Fruit fly (Drosophila melanogaster) whole organism, embryonic: ENCODE data around the gene dmrt11E.

Source experiments
- B-H2 ChIP-seq: fragments of 200-800 bp; sonication (Bioruptor generic); optimal IDR thresholded peaks from 2 replicates; lab custom pipeline; 2018; ENCODE audit warnings: missing biosample characterization, mild to moderate bottlenecking, missing genetic modification characterization
- BEAF-32 ChIP-seq: fragments of 200-800 bp; sonication (Bioruptor generic); optimal IDR thresholded peaks from 3 replicates; lab custom pipeline; 2017; ENCODE audit warnings: missing biosample characterization, missing genetic modification characterization, mild to moderate bottlenecking, moderate library complexity, missing genetic modification reagents
- CG10209 ChIP-seq: fragments of 200-800 bp; sonication (Bioruptor generic); optimal IDR thresholded peaks from 3 replicates; lab custom pipeline; 2017; ENCODE audit warnings: missing biosample characterization, mild to moderate bottlenecking, missing genetic modification characterization, missing genetic modification reagents
- CG1024 ChIP-seq: fragments of 200-800 bp; sonication (Bioruptor generic); IDR thresholded peaks from 2 replicates; pipeline ENCODE4 v1.3.6; 2022; ENCODE audit warnings: missing biosample characterization, missing genetic modification characterization
- CG10654 ChIP-seq: fragments of 200-800 bp; sonication (Bioruptor generic); optimal IDR thresholded peaks from 2 replicates; lab custom pipeline; 2016; ENCODE audit warnings: missing biosample characterization, missing genetic modification characterization
- CG12299 ChIP-seq: fragments of 200-800 bp; sonication (Bioruptor generic); optimal IDR thresholded peaks from 2 replicates; lab custom pipeline; 2018; ENCODE audit warnings: missing biosample characterization, mild to moderate bottlenecking, missing genetic modification characterization
- CG13775 ChIP-seq: fragments of 200-800 bp; sonication (Bioruptor generic); optimal IDR thresholded peaks from 3 replicates; lab custom pipeline; 2017; ENCODE audit warnings: missing biosample characterization, mild to moderate bottlenecking, missing genetic modification characterization
- CG15073 ChIP-seq: fragments of 200-800 bp; sonication (Bioruptor generic); optimal IDR thresholded peaks from 2 replicates; lab custom pipeline; 2016; ENCODE audit warnings: missing biosample characterization, missing genetic modification characterization
- CG16779 ChIP-seq: fragments of 200-800 bp; sonication (Bioruptor generic); IDR thresholded peaks from 2 replicates; pipeline ENCODE4 v1.3.6; 2022; ENCODE audit warnings: missing biosample characterization, missing genetic modification characterization
- CG17361 ChIP-seq: fragments of 200-800 bp; sonication (Bioruptor generic); IDR thresholded peaks from 3 replicates; pipeline ENCODE4 v1.3.6; 2022; ENCODE audit warnings: missing biosample characterization, missing genetic modification characterization
- CG17385 ChIP-seq: fragments of 200-800 bp; sonication (Bioruptor generic); optimal IDR thresholded peaks from 3 replicates; lab custom pipeline; 2018; ENCODE audit warnings: missing biosample characterization, mild to moderate bottlenecking, missing genetic modification characterization
- CG17802 ChIP-seq: fragments of 200-800 bp; sonication (Bioruptor generic); optimal IDR thresholded peaks from 2 replicates; lab custom pipeline; 2018; ENCODE audit warnings: missing biosample characterization, mild to moderate bottlenecking, missing genetic modification characterization, moderate library complexity
- CG18764 ChIP-seq: fragments of 200-800 bp; sonication (Bioruptor generic); optimal IDR thresholded peaks from 3 replicates; lab custom pipeline; 2016; ENCODE audit warnings: missing biosample characterization, missing genetic modification characterization
- CG2712 ChIP-seq: fragments of 200-800 bp; optimal IDR thresholded peaks from 3 replicates; lab custom pipeline; 2019; ENCODE audit warnings: missing biosample characterization, mild to moderate bottlenecking, missing genetic modification characterization, moderate library complexity
- CG32772 ChIP-seq: fragments of 200-800 bp; sonication (Bioruptor generic); IDR thresholded peaks from 2 replicates; pipeline ENCODE4 v1.3.6; 2022; ENCODE audit warnings: missing biosample characterization, missing genetic modification characterization
- CG33557 ChIP-seq: fragments of 200-800 bp; sonication (Bioruptor generic); optimal IDR thresholded peaks from 2 replicates; lab custom pipeline; 2019; ENCODE audit warnings: missing biosample characterization, mild to moderate bottlenecking, missing genetic modification characterization, moderate library complexity
- CG4424 ChIP-seq: fragments of 200-800 bp; sonication (Bioruptor generic); optimal IDR thresholded peaks from 3 replicates; lab custom pipeline; 2016; ENCODE audit warnings: missing biosample characterization, missing genetic modification characterization
- CG7271 ChIP-seq: fragments of 200-800 bp; sonication (Bioruptor generic); optimal IDR thresholded peaks from 2 replicates; lab custom pipeline; 2018; ENCODE audit warnings: missing biosample characterization, mild to moderate bottlenecking, missing genetic modification characterization, moderate library complexity
- CG7372 ChIP-seq: fragments of 200-800 bp; sonication (Bioruptor generic); IDR thresholded peaks from 2 replicates; pipeline ENCODE4 v1.3.6; 2022; ENCODE audit warnings: missing biosample characterization, missing genetic modification characterization
- CG7556 ChIP-seq: fragments of 200-800 bp; sonication (Bioruptor generic); optimal IDR thresholded peaks from 2 replicates; lab custom pipeline; 2017; ENCODE audit warnings: missing biosample characterization, mild to moderate bottlenecking, missing genetic modification characterization
- CG7786 ChIP-seq: fragments of 200-800 bp; sonication (Bioruptor generic); optimal IDR thresholded peaks from 2 replicates; lab custom pipeline; 2016; ENCODE audit warnings: missing biosample characterization, missing genetic modification characterization
- CG7963 ChIP-seq: fragments of 200-800 bp; sonication (Bioruptor generic); IDR thresholded peaks from 3 replicates; pipeline ENCODE4 v1.3.6; 2022; ENCODE audit warnings: missing biosample characterization, missing genetic modification characterization; ENCODE audit not compliant: partially characterized antibody
- CG9437 ChIP-seq: fragments of 200-800 bp; sonication (Bioruptor generic); optimal IDR thresholded peaks from 2 replicates; lab custom pipeline; 2018; ENCODE audit warnings: missing biosample characterization, mild to moderate bottlenecking, missing genetic modification characterization
- CHES-1-like ChIP-seq: fragments of 200-800 bp; sonication (Bioruptor generic); optimal IDR thresholded peaks from 2 replicates; lab custom pipeline; 2016; ENCODE audit warnings: missing biosample characterization, missing genetic modification characterization
- Dfd ChIP-seq, 2 experiments: fragments of >200 bp; optimal IDR thresholded peaks; 2 replicates each; lab custom pipeline; 2017; ENCODE audit warnings: missing biosample characterization in 2 of 2, missing genetic modification characterization in 2 of 2
- Dip2 ChIP-seq: fragments of 200-800 bp; sonication (Bioruptor generic); IDR thresholded peaks from 2 replicates; pipeline ENCODE4 v1.3.6; 2022; ENCODE audit warnings: missing biosample characterization, missing genetic modification characterization
- HHEX ChIP-seq: fragments of 200-800 bp; sonication (Bioruptor generic); optimal IDR thresholded peaks from 3 replicates; lab custom pipeline; 2017; ENCODE audit warnings: missing biosample characterization, mild to moderate bottlenecking, missing genetic modification characterization, missing genetic modification reagents
- HLH3B ChIP-seq: fragments of 200-800 bp; sonication (Bioruptor generic); IDR thresholded peaks from 2 replicates; pipeline ENCODE4 v1.3.6; 2022; ENCODE audit warnings: missing biosample characterization, missing genetic modification characterization
- Lhr ChIP-seq: fragments of 200-800 bp; sonication (Bioruptor generic); optimal IDR thresholded peaks from 3 replicates; lab custom pipeline; 2017; ENCODE audit warnings: mild to moderate bottlenecking, missing biosample characterization, missing genetic modification reagents, missing genetic modification characterization
- MBD-R2 ChIP-seq: fragments of 200-800 bp; sonication (Bioruptor generic); IDR thresholded peaks from 2 replicates; pipeline ENCODE4 v1.3.6; 2022; ENCODE audit warnings: missing biosample characterization, missing genetic modification characterization
- MESR4 ChIP-seq: fragments of 200-800 bp; sonication (Bioruptor generic); optimal IDR thresholded peaks from 2 replicates; lab custom pipeline; 2018; ENCODE audit warnings: missing biosample characterization, mild to moderate bottlenecking, missing genetic modification characterization, moderate library complexity
- Med ChIP-seq: fragments of 200-800 bp; sonication (Bioruptor generic); peaks from one replicate; lab custom pipeline; 2016; ENCODE audit warnings: missing biosample characterization, missing genetic modification characterization, mild to moderate bottlenecking, inconsistent platforms, moderate library complexity
- bbx ChIP-seq: fragments of 200-800 bp; sonication (Bioruptor generic); IDR thresholded peaks from 2 replicates; pipeline ENCODE4 v1.3.6; 2022; ENCODE audit warnings: missing biosample characterization, missing genetic modification characterization; ENCODE audit not compliant: partially characterized antibody
- br ChIP-seq: fragments of >200 bp; optimal IDR thresholded peaks from 2 replicates; lab custom pipeline; 2017
- cg ChIP-seq: fragments of 200-800 bp; sonication (Bioruptor generic); optimal IDR thresholded peaks from 3 replicates; lab custom pipeline; 2019; ENCODE audit warnings: missing biosample characterization, mild to moderate bottlenecking, missing genetic modification characterization, moderate library complexity
- ftz-f1 ChIP-seq: fragments of 200-800 bp; sonication (Bioruptor generic); optimal IDR thresholded peaks from 2 replicates; lab custom pipeline; 2016; ENCODE audit warnings: missing biosample characterization, missing genetic modification characterization
- fu2 ChIP-seq: fragments of 200-800 bp; sonication (Bioruptor generic); optimal IDR thresholded peaks from 2 replicates; lab custom pipeline; 2016; ENCODE audit warnings: missing biosample characterization, missing genetic modification characterization
- odd ChIP-seq: fragments of 200-800 bp; sonication (Bioruptor generic); optimal IDR thresholded peaks from 2 replicates; lab custom pipeline; 2017; ENCODE audit warnings: missing biosample characterization, mild to moderate bottlenecking, missing genetic modification characterization
- pho ChIP-seq: fragments of 200-800 bp; sonication (Bioruptor generic); optimal IDR thresholded peaks from 2 replicates; lab custom pipeline; 2016; ENCODE audit warnings: missing biosample characterization, missing genetic modification characterization
- prd ChIP-seq, 3 experiments: fragments of >200 bp in 2 of 3; fragments of 200-800 bp in 1 of 3; sonication (Bioruptor generic) in 1 of 3; optimal IDR thresholded peaks in 2 of 3; IDR thresholded peaks in 1 of 3; 2 replicates in 2 of 3; 3 replicates in 1 of 3; pipeline versions ENCODE4 v1.3.6 to Lab custom; 2017 to 2022; ENCODE audit warnings: missing biosample characterization in 1 of 3, missing genetic modification characterization in 1 of 3
- row ChIP-seq: fragments of 200-800 bp; sonication (Bioruptor generic); IDR thresholded peaks from 3 replicates; pipeline ENCODE4 v1.3.6; 2022; ENCODE audit warnings: missing biosample characterization, missing genetic modification characterization
- ssp ChIP-seq: fragments of 200-800 bp; sonication (Bioruptor generic); IDR thresholded peaks from 2 replicates; pipeline ENCODE4 v1.3.6; 2022; ENCODE audit warnings: missing biosample characterization, missing genetic modification characterization
- stwl ChIP-seq: fragments of 200-800 bp; sonication (Bioruptor generic); optimal IDR thresholded peaks from 3 replicates; lab custom pipeline; 2018; ENCODE audit warnings: missing biosample characterization, mild to moderate bottlenecking, missing genetic modification characterization, moderate library complexity
- tap ChIP-seq: fragments of 200-800 bp; optimal IDR thresholded peaks from 3 replicates; lab custom pipeline; 2019; ENCODE audit warnings: missing biosample characterization, mild to moderate bottlenecking, missing genetic modification characterization, moderate library complexity
- tna ChIP-seq: fragments of 200-800 bp; sonication (Bioruptor generic); IDR thresholded peaks from 2 replicates; pipeline ENCODE4 v1.3.6; 2022; ENCODE audit warnings: missing biosample characterization, missing genetic modification characterization; ENCODE audit not compliant: partially characterized antibody
- toy ChIP-seq: fragments of 200-800 bp; sonication (Bioruptor generic); IDR thresholded peaks from 2 replicates; pipeline ENCODE4 v1.3.6; 2022; ENCODE audit warnings: missing biosample characterization, missing genetic modification characterization
- trem ChIP-seq: fragments of 200-800 bp; optimal IDR thresholded peaks from 3 replicates; lab custom pipeline; 2019; ENCODE audit warnings: missing biosample characterization, mild to moderate bottlenecking, missing genetic modification characterization, moderate library complexity
- twi ChIP-seq: fragments of 200-800 bp; optimal IDR thresholded peaks from 2 replicates; lab custom pipeline; 2019; ENCODE audit warnings: missing biosample characterization, mild to moderate bottlenecking, missing genetic modification characterization, moderate library complexity

Gene dmrt11E

DNA sequence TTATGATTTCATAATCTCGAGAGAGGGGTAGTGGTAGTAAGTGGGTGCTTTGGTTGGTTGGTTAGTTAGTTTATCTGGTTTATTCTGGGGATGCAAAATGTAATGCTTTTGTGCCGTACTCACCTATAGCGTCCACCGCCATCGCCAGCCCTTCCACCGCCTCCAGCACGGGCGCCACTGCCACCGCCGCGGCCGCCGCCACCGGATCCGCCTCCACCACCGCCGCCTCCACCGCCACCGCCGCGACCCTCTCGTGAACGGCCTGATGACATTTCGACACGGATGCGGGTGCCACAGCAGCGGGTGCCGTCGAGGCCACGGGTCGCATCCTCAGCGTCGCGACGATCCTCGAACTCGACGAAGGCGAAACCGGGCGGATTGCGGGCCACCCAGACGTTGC is 16.2 kb downstream of the dmrt11E start:
- TF ChIP-seq CG17361 (GFP tag; lab: Robert Waterston, UW) = no peak
- no peak for TF ChIP-seq prd (optimal IDR thresholded peaks at IDR 0.05; lab: Kevin White, UChicago)
- TF ChIP-seq prd (GFP tag; IDR thresholded peaks at IDR 0.05; lab: Robert Waterston, UW) = no peak
- TF ChIP-seq CG32772 (GFP tag; lab: Robert Waterston, UW) = no peak
- peak in 1 of 2 experiments; percentile 57 for TF ChIP-seq Dfd (GFP tag; optimal IDR thresholded peaks at IDR 0.05; lab: Kevin White, UChicago)
- no peak for TF ChIP-seq Dip2 (GFP tag; lab: Robert Waterston, UW)
- TF ChIP-seq odd (GFP tag; lab: Kevin White, UChicago) = no peak
- no peak for TF ChIP-seq ftz-f1 (GFP tag; lab: Kevin White, UChicago)
- no peak for TF ChIP-seq CG15073
- TF ChIP-seq MBD-R2 (GFP tag; lab: Robert Waterston, UW) = 0 out of 2 replicates have a peak, but pooled peaks have one; percentile 3
- TF ChIP-seq CG7963 (GFP tag; lab: Robert Waterston, UW) = no peak
- TF ChIP-seq HLH3B (GFP tag; lab: Robert Waterston, UW) = no peak
- TF ChIP-seq cg (GFP tag; lab: Kevin White, UChicago) = peak; percentile 28
- TF ChIP-seq toy (GFP tag; lab: Robert Waterston, UW) = no peak
- TF ChIP-seq CG17802 = no peak
- TF ChIP-seq tap = no peak

DNA sequence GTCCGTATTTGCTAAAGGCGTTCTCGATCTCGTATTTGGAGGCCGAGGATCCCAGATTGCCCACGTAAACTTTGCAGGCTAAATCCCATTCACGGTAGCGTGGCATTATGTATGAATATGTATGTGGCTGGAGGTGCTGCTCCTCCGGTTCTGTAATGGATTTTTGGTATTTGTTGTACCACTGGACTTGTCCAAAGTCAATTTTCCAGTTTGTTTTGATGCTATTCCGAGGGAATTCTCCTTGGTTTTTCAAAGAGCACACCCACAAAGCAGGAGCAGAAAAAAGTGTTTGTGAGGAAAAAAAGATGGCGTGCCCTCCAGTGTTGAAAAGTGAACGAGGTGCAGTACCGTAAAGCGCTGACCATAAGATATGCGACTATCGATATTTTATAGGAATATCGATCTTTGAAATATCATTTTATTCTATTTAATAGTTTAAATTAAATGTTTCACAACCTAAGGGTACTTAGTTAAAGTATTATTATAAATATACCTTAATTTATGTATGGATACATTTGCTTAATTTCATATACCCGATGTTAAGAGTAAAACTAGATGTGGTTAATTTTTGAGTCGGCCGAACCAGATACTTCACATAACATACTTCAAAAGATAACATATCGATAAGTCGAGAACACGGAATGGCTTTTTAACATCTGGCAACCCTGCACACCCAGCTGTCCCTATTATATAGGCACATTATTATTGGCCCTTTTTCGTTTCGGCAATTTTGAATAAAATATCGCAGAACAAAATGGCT is 16.8 kb downstream of the dmrt11E start, which contains the start of the genes Rbp1-like and Tim9a:
Gene Rbp1-like (minus strand): TSS at position 295 of the 760 bp plus-strand sequence.
Gene Tim9a (plus strand): TSS at position 628 of the 760 bp plus-strand sequence.
- peak; percentile 42; the same call in 1 of the 2 replicates for TF ChIP-seq ssp
- TF ChIP-seq CG17385 (GFP tag; lab: Kevin White, UChicago) = peak; percentile 32
- peak; percentile 39 for TF ChIP-seq Lhr (GFP tag; lab: Kevin White, UChicago)
- TF ChIP-seq CG10209 = peak; percentile 28
- TF ChIP-seq CG9437 (GFP tag; lab: Kevin White, UChicago) = peak; percentile 62
- TF ChIP-seq Med (GFP tag; lab: Kevin White, UChicago) = peak; percentile 79
- no peak for TF ChIP-seq CG1024 (GFP tag; lab: Robert Waterston, UW)
- TF ChIP-seq MESR4 (GFP tag; lab: Kevin White, UChicago) = peak; percentile 92
- TF ChIP-seq stwl (tag; lab: Kevin White, UChicago) = peak; percentile 65
- no peak for TF ChIP-seq HHEX (GFP tag; lab: Kevin White, UChicago)
- peak; percentile 41 for TF ChIP-seq CG7556 (GFP tag; lab: Kevin White, UChicago)
- peak; percentile 17 for TF ChIP-seq CG33557
- TF ChIP-seq br (lab: Kevin White, UChicago) = no peak
- 0 out of 2 replicates have a peak, but pooled peaks have one; percentile 17 for TF ChIP-seq bbx
- peak; percentile 41 for TF ChIP-seq CG13775 (GFP tag; lab: Kevin White, UChicago)
- peak; percentile 36 for TF ChIP-seq CG7271 (tag; lab: Kevin White, UChicago)
- TF ChIP-seq CG7786 (GFP tag; lab: Kevin White, UChicago) = no peak
- TF ChIP-seq row (GFP tag; lab: Robert Waterston, UW) = peak; percentile 75
- TF ChIP-seq CG4424 = peak; percentile 39
- peak; percentile 70 for TF ChIP-seq trem
- no peak for TF ChIP-seq fu2 (GFP tag; lab: Kevin White, UChicago)
- no peak for TF ChIP-seq CHES-1-like (GFP tag; lab: Kevin White, UChicago)
- TF ChIP-seq B-H2 (GFP tag; lab: Kevin White, UChicago) = peak; percentile 11
- peak; percentile 7 for TF ChIP-seq CG10654
- TF ChIP-seq CG16779 (GFP tag; lab: Robert Waterston, UW) = no peak
- peak; percentile 91 for TF ChIP-seq BEAF-32 (GFP tag; lab: Kevin White, UChicago)
- peak; percentile 43; the same call in 1 of the 2 replicates for TF ChIP-seq tna (GFP tag; lab: Robert Waterston, UW)
- TF ChIP-seq pho (GFP tag; lab: Kevin White, UChicago) = no peak
- TF ChIP-seq CG7372 (GFP tag; lab: Robert Waterston, UW) = no peak
- peak; percentile 54 for TF ChIP-seq CG2712 (tag; lab: Kevin White, UChicago)
- TF ChIP-seq CG18764 (GFP tag; lab: Kevin White, UChicago) = peak; percentile 26
- TF ChIP-seq twi (tag; lab: Kevin White, UChicago) = no peak
- TF ChIP-seq CG12299 (tag; lab: Kevin White, UChicago) = no peak
